Fruit fly (Drosophila melanogaster) whole organism, embryonic: Measurements from ENCODE around the gene Tfb5.

ENCODE experiments used
- Bdp1 ChIP-seq: fragments of 200-800 bp; sonication (Bioruptor generic); optimal IDR thresholded peaks from 3 replicates; lab custom pipeline; 2016; ENCODE audit warnings: missing biosample characterization, missing genetic modification characterization
- BtbVII ChIP-seq: fragments of 200-800 bp; sonication (Bioruptor generic); optimal IDR thresholded peaks from 3 replicates; lab custom pipeline; 2017; ENCODE audit warnings: missing biosample characterization, mild to moderate bottlenecking, missing genetic modification characterization
- CG10147 ChIP-seq: fragments of 200-800 bp; sonication (Bioruptor generic); optimal IDR thresholded peaks from 2 replicates; lab custom pipeline; 2019; ENCODE audit warnings: missing biosample characterization, mild to moderate bottlenecking, missing genetic modification characterization, moderate library complexity
- CG10274 ChIP-seq: fragments of 200-800 bp; sonication (Bioruptor generic); optimal IDR thresholded peaks from 3 replicates; lab custom pipeline; 2017; ENCODE audit warnings: missing biosample characterization, mild to moderate bottlenecking, missing genetic modification characterization
- CG10321 ChIP-seq: fragments of 200-800 bp; sonication (Bioruptor generic); IDR thresholded peaks from 2 replicates; pipeline ENCODE4 v1.3.6; 2022; ENCODE audit warnings: missing biosample characterization, missing genetic modification characterization
- CG10366 ChIP-seq: fragments of 200-800 bp; sonication (Bioruptor generic); IDR thresholded peaks from 2 replicates; pipeline ENCODE4 v1.3.6; 2022; ENCODE audit warnings: missing biosample characterization, missing genetic modification characterization
- CG12744 ChIP-seq: fragments of 200-800 bp; sonication (Bioruptor generic); optimal IDR thresholded peaks from 2 replicates; lab custom pipeline; 2016; ENCODE audit warnings: missing biosample characterization, missing genetic modification characterization
- CG13424 ChIP-seq: fragments of 200-800 bp; sonication (Bioruptor generic); optimal IDR thresholded peaks from 2 replicates; lab custom pipeline; 2019; ENCODE audit warnings: missing biosample characterization, mild to moderate bottlenecking, missing genetic modification characterization, moderate library complexity
- CG13775 ChIP-seq: fragments of 200-800 bp; sonication (Bioruptor generic); optimal IDR thresholded peaks from 3 replicates; lab custom pipeline; 2017; ENCODE audit warnings: missing biosample characterization, mild to moderate bottlenecking, missing genetic modification characterization
- CG14667 ChIP-seq: fragments of 200-800 bp; sonication (Bioruptor generic); IDR thresholded peaks from 2 replicates; pipeline ENCODE4 v1.3.6; 2022; ENCODE audit warnings: missing biosample characterization, missing genetic modification characterization
- CG15601 ChIP-seq: fragments of 200-800 bp; sonication (Bioruptor generic); optimal IDR thresholded peaks from 3 replicates; lab custom pipeline; 2019; ENCODE audit warnings: missing biosample characterization, mild to moderate bottlenecking, missing genetic modification characterization, moderate library complexity
- CG2875 ChIP-seq: fragments of 200-800 bp; sonication (Bioruptor generic); optimal IDR thresholded peaks from 2 replicates; lab custom pipeline; 2017; ENCODE audit warnings: missing biosample characterization, mild to moderate bottlenecking, missing genetic modification characterization, missing genetic modification reagents
- CG33557 ChIP-seq: fragments of 200-800 bp; sonication (Bioruptor generic); optimal IDR thresholded peaks from 2 replicates; lab custom pipeline; 2019; ENCODE audit warnings: missing biosample characterization, mild to moderate bottlenecking, missing genetic modification characterization, moderate library complexity
- CG3995 ChIP-seq: fragments of 200-800 bp; sonication (Bioruptor generic); optimal IDR thresholded peaks from 3 replicates; lab custom pipeline; 2016; ENCODE audit warnings: missing biosample characterization, missing genetic modification characterization
- CG4404 ChIP-seq: fragments of 200-800 bp; sonication (Bioruptor generic); IDR thresholded peaks from 2 replicates; pipeline ENCODE4 v1.3.6; 2022; ENCODE audit warnings: missing biosample characterization, missing genetic modification characterization
- CG4730 ChIP-seq: fragments of 200-800 bp; sonication (Bioruptor generic); IDR thresholded peaks from 2 replicates; pipeline ENCODE4 v1.3.6; 2022; ENCODE audit warnings: missing biosample characterization, missing genetic modification characterization
- CG5180 ChIP-seq: fragments of 200-800 bp; sonication (Bioruptor generic); optimal IDR thresholded peaks from 3 replicates; lab custom pipeline; 2017; ENCODE audit warnings: missing biosample characterization, missing genetic modification characterization, mild to moderate bottlenecking, moderate library complexity, missing genetic modification reagents
- CG5245 ChIP-seq: fragments of 200-800 bp; sonication (Bioruptor generic); optimal IDR thresholded peaks from 3 replicates; lab custom pipeline; 2016; ENCODE audit warnings: missing biosample characterization, missing genetic modification characterization
- CG7839 ChIP-seq: fragments of 200-800 bp; sonication (Bioruptor generic); optimal IDR thresholded peaks from 3 replicates; lab custom pipeline; 2018; ENCODE audit warnings: missing biosample characterization, mild to moderate bottlenecking, missing genetic modification characterization, moderate library complexity
- Camta ChIP-seq: fragments of 200-800 bp; sonication (Bioruptor generic); optimal IDR thresholded peaks from 2 replicates; lab custom pipeline; 2016; ENCODE audit warnings: missing biosample characterization, missing genetic modification characterization
- CoRest ChIP-seq: fragments of 200-800 bp; sonication (Bioruptor generic); optimal IDR thresholded peaks from 3 replicates; lab custom pipeline; 2018; ENCODE audit warnings: missing biosample characterization, mild to moderate bottlenecking, missing genetic modification characterization, moderate library complexity
- CrebB ChIP-seq: fragments of 200-800 bp; sonication (Bioruptor generic); optimal IDR thresholded peaks from 3 replicates; lab custom pipeline; 2018; ENCODE audit warnings: missing biosample characterization, mild to moderate bottlenecking, missing genetic modification characterization
- Dref ChIP-seq: fragments of 200-800 bp; sonication (Bioruptor generic); IDR thresholded peaks from 2 replicates; pipeline ENCODE4 v1.3.6; 2022; ENCODE audit warnings: missing biosample characterization, missing genetic modification characterization
- E2f1 ChIP-seq: fragments of 200-800 bp; sonication (Bioruptor generic); IDR thresholded peaks from 2 replicates; pipeline ENCODE4 v1.3.6; 2022; ENCODE audit warnings: missing biosample characterization, missing genetic modification characterization
- HmgD ChIP-seq: fragments of 200-800 bp; sonication (Bioruptor generic); optimal IDR thresholded peaks from 3 replicates; lab custom pipeline; 2016; ENCODE audit warnings: missing biosample characterization, missing genetic modification characterization
- Jarid2 ChIP-seq: fragments of 200-800 bp; sonication (Bioruptor generic); optimal IDR thresholded peaks from 3 replicates; lab custom pipeline; 2017; ENCODE audit warnings: mild to moderate bottlenecking, missing biosample characterization, missing genetic modification reagents, missing genetic modification characterization
- Mes4 ChIP-seq: fragments of 200-800 bp; sonication (Bioruptor generic); optimal IDR thresholded peaks from 2 replicates; lab custom pipeline; 2016; ENCODE audit warnings: missing biosample characterization, missing genetic modification characterization
- Pdp1 ChIP-seq, 2 experiments: fragments of 200-800 bp; sonication (Bioruptor generic); optimal IDR thresholded peaks; 3 replicates each; lab custom pipeline; 2016; ENCODE audit warnings: missing biosample characterization in 2 of 2, missing genetic modification characterization in 2 of 2, mild to moderate bottlenecking in 1 of 2, moderate library complexity in 1 of 2
- Taf1 ChIP-seq: fragments of 200-800 bp; sonication (Bioruptor generic); IDR thresholded peaks from 2 replicates; pipeline ENCODE4 v1.3.6; 2022; ENCODE audit warnings: missing biosample characterization, missing genetic modification characterization
- YL-1 ChIP-seq: fragments of 200-800 bp; sonication (Bioruptor generic); optimal IDR thresholded peaks from 3 replicates; lab custom pipeline; 2017; ENCODE audit warnings: missing biosample characterization, mild to moderate bottlenecking, missing genetic modification characterization
- bowl ChIP-seq: fragments of 200-800 bp; sonication (Bioruptor generic); IDR thresholded peaks from 2 replicates; pipeline ENCODE4 v1.3.6; 2022; ENCODE audit warnings: missing biosample characterization, missing genetic modification characterization
- cad ChIP-seq: fragments of >200 bp; optimal IDR thresholded peaks from 2 replicates; lab custom pipeline; 2017; ENCODE audit warnings: missing biosample characterization, missing genetic modification characterization
- chn ChIP-seq: fragments of 200-800 bp; sonication (Bioruptor generic); optimal IDR thresholded peaks from 2 replicates; lab custom pipeline; 2016; ENCODE audit warnings: missing biosample characterization, missing genetic modification characterization
- corto ChIP-seq: fragments of 200-800 bp; sonication (Bioruptor generic); optimal IDR thresholded peaks from 2 replicates; lab custom pipeline; 2016; ENCODE audit warnings: missing biosample characterization, mild to moderate bottlenecking, missing genetic modification characterization, moderate library complexity
- crp ChIP-seq, 2 experiments: fragments of 200-800 bp; sonication (Bioruptor generic); optimal IDR thresholded peaks; 2 replicates in 1 of 2; 3 replicates in 1 of 2; lab custom pipeline; 2017; ENCODE audit warnings: missing biosample characterization in 2 of 2, missing genetic modification characterization in 2 of 2, mild to moderate bottlenecking in 1 of 2, moderate library complexity in 1 of 2
- dan ChIP-seq: fragments of 200-800 bp; sonication (Bioruptor generic); IDR thresholded peaks from 2 replicates; pipeline ENCODE4 v1.3.6; 2022; ENCODE audit warnings: missing biosample characterization, missing genetic modification characterization
- eve ChIP-seq, 2 experiments: fragments of >200 bp; optimal IDR thresholded peaks; 2 replicates each; lab custom pipeline; 2017; ENCODE audit warnings: missing biosample characterization in 2 of 2, missing genetic modification characterization in 2 of 2
- fd102C ChIP-seq: fragments of 200-800 bp; sonication (Bioruptor generic); optimal IDR thresholded peaks from 2 replicates; lab custom pipeline; 2018; ENCODE audit warnings: missing biosample characterization, mild to moderate bottlenecking, missing genetic modification characterization, moderate library complexity
- gcm ChIP-seq: fragments of 200-800 bp; sonication (Bioruptor generic); optimal IDR thresholded peaks from 2 replicates; lab custom pipeline; 2019; ENCODE audit warnings: missing biosample characterization, mild to moderate bottlenecking, missing genetic modification characterization, moderate library complexity
- jigr1 ChIP-seq: fragments of 200-800 bp; sonication (Bioruptor generic); IDR thresholded peaks from 3 replicates; pipeline ENCODE4 v1.3.6; 2022; ENCODE audit warnings: missing biosample characterization, missing genetic modification characterization
- klu ChIP-seq: fragments of 200-800 bp; sonication (Bioruptor generic); IDR thresholded peaks from 2 replicates; pipeline ENCODE4 v1.3.6; 2022; ENCODE audit warnings: missing biosample characterization, missing genetic modification characterization
- pho ChIP-seq: fragments of 200-800 bp; sonication (Bioruptor generic); optimal IDR thresholded peaks from 2 replicates; lab custom pipeline; 2016; ENCODE audit warnings: missing biosample characterization, missing genetic modification characterization
- ranshi ChIP-seq: fragments of 200-800 bp; sonication (Bioruptor generic); IDR thresholded peaks from 2 replicates; pipeline ENCODE4 v1.3.6; 2022; ENCODE audit warnings: missing biosample characterization, missing genetic modification characterization
- schlank ChIP-seq: fragments of 200-800 bp; sonication (Bioruptor generic); optimal IDR thresholded peaks from 2 replicates; lab custom pipeline; 2018; ENCODE audit warnings: missing biosample characterization, mild to moderate bottlenecking, missing genetic modification characterization
- scrt ChIP-seq: fragments of 200-800 bp; sonication (Bioruptor generic); optimal IDR thresholded peaks from 2 replicates; lab custom pipeline; 2018; ENCODE audit warnings: missing biosample characterization, mild to moderate bottlenecking, missing genetic modification characterization, moderate library complexity
- sob ChIP-seq: fragments of 200-800 bp; sonication (Bioruptor generic); IDR thresholded peaks from 2 replicates; pipeline ENCODE4 v1.3.6; 2022; ENCODE audit warnings: missing biosample characterization, missing genetic modification characterization
- tap ChIP-seq: fragments of 200-800 bp; optimal IDR thresholded peaks from 3 replicates; lab custom pipeline; 2019; ENCODE audit warnings: missing biosample characterization, mild to moderate bottlenecking, missing genetic modification characterization, moderate library complexity
- toy ChIP-seq: fragments of 200-800 bp; sonication (Bioruptor generic); IDR thresholded peaks from 2 replicates; pipeline ENCODE4 v1.3.6; 2022; ENCODE audit warnings: missing biosample characterization, missing genetic modification characterization
- vnd ChIP-seq: fragments of 200-800 bp; sonication (Bioruptor generic); IDR thresholded peaks from 3 replicates; pipeline ENCODE4 v1.3.6; 2022; ENCODE audit warnings: missing biosample characterization, missing genetic modification characterization; ENCODE audit not compliant: partially characterized antibody

Tfb5 gene

DNA sequence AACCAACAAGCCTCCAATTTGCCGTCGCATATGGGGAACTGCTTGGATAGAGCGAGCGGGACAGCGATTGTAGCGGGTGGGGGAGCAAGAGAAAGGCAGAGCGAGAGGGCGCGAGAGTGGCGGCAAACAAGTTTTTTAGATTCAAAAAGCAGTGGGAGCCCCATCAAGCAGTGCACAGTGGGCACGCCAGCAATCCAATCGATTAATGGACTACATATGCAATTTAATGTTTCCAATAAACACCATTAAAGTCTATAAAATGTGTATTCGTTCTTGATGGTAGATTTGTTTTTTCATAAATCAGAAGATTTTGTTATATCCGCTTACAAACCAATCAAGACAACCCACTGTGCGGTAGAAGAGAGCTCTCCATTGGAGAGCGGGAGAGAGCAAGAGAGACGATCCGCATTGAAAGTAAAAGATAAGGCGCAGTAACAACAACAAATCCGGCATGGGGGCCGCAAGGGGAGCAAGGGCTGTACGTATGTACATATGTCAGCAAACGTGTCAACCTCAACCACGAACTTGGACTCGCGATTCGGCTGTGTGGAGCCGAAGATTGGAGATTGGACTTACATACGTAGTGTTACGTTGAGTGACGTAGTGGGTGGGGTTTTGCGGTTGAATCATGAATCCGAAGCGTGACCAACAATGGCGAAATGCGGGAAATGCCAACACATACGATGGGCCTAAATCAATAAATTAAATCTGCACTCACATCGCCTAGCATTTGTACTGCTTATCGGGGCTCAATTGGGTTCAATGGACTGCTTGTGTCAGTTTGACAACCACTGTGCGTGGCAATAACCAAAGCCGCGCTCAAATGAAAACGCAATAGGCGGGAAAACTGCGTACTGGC is 13.0 kb downstream of the Tfb5 start (continued):
- TF ChIP-seq CG10366 (peak; percentile 99), eve (GFP tag; optimal IDR thresholded peaks at IDR 0.05; lab: Kevin White, UChicago) (peak; percentile 40 to 97), Pdp1 (GFP tag; optimal IDR thresholded peaks at IDR 0.05; lab: Kevin White, UChicago) (peak; percentile 98 to 99), cad (GFP tag; lab: Kevin White, UChicago) (peak; percentile 60), CG5245 (GFP tag; lab: Kevin White, UChicago) (peak; percentile 99), Jarid2 (GFP tag; lab: Kevin White, UChicago) (peak; percentile 94), BtbVII (GFP tag; lab: Kevin White, UChicago) (peak; percentile 98), CG12744 (peak; percentile 99), bowl (GFP tag; lab: Robert Waterston, UW) (peak; percentile 98), Mes4 (GFP tag; lab: Kevin White, UChicago) (peak; percentile 99), fd102C (GFP tag; lab: Kevin White, UChicago) (peak; percentile 78), CrebB (tag; lab: Kevin White, UChicago) (peak; percentile 98), Bdp1 (GFP tag; lab: Kevin White, UChicago) (peak; percentile 94), YL-1 (GFP tag; lab: Kevin White, UChicago) (peak; percentile 97), sob (GFP tag; lab: Robert Waterston, UW) (peak; percentile 99), CG13775 (GFP tag; lab: Kevin White, UChicago) (peak; percentile 99), tap (peak; percentile 98), Taf1 (GFP tag; lab: Robert Waterston, UW) (peak; percentile 97), corto (GFP tag; lab: Kevin White, UChicago) (peak; percentile 95), klu (peak; percentile 98), CG10274 (GFP tag; lab: Kevin White, UChicago) (peak; percentile 94), CG10321 (peak; percentile 92), CG13424 (tag; lab: Kevin White, UChicago) (peak; percentile 99), CG14667 (GFP tag; lab: Robert Waterston, UW) (peak; percentile 99), schlank (tag; lab: Kevin White, UChicago) (peak; percentile 96), E2f1 (peak; percentile 99), scrt (GFP tag; lab: Kevin White, UChicago) (peak; percentile 95), CG33557 (GFP tag; lab: Kevin White, UChicago) (peak; percentile 98), CG10147 (GFP tag; lab: Kevin White, UChicago) (peak; percentile 97), jigr1 (GFP tag; lab: Robert Waterston, UW) (peak; percentile 99), CG7839 (tag; lab: Kevin White, UChicago) (peak; percentile 99), CG3995 (GFP tag; lab: Kevin White, UChicago) (peak; percentile 82), vnd (GFP tag; lab: Robert Waterston, UW) (peak; percentile 73), CG15601 (tag; lab: Kevin White, UChicago) (peak; percentile 98), Camta (GFP tag; lab: Kevin White, UChicago) (peak; percentile 99), chn (GFP tag; lab: Kevin White, UChicago) (peak; percentile 99), crp (GFP tag; optimal IDR thresholded peaks at IDR 0.05; lab: Kevin White, UChicago) (peak; percentile 35 to 77), ranshi (GFP tag; lab: Robert Waterston, UW) (peak; percentile 99), CoRest (peak; percentile 99), CG4404 (GFP tag; lab: Robert Waterston, UW) (peak; percentile 98), toy (GFP tag; lab: Robert Waterston, UW) (peak; percentile 95), CG5180 (GFP tag; lab: Kevin White, UChicago) (peak; percentile 93), CG4730 (GFP tag; lab: Robert Waterston, UW) (peak; percentile 99), Dref (no peak; the same call in 1 of the 2 replicates), gcm (peak; percentile 99), CG2875 (GFP tag; lab: Kevin White, UChicago) (peak; percentile 99), pho (GFP tag; lab: Kevin White, UChicago) (peak; percentile 99), HmgD (GFP tag; lab: Kevin White, UChicago) (peak; percentile 99), dan (GFP tag; lab: Robert Waterston, UW) (peak; percentile 97)
